Fruit fly (Drosophila melanogaster): ENCODE measurements around the gene Xrcc2.

DNA sequence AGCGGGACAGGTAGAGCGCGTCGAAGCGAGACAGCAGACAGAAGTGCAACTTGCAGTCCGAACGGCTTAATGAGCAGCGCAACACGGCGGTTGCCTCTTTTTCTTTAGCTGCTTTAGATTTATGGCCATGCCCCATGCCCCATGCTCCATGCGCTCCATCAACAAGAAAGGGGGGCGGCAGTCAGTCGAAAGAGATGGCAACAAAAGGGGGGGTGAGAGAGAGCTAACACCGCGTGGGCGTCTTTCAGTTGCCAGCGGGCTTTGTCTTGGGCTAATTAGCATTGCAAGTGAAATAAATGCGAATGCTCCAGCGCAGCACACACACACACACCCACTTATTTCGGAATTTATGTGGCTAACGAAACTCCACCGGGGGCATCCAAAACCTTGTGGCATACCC is 45.2 kb downstream of the Xrcc2 start:
- no peak for TF ChIP-seq eve (GFP tag; optimal IDR thresholded peaks at IDR 0.05)
- no peak for TF ChIP-seq HLH3B (GFP tag; IDR thresholded peaks at IDR 0.05)
- TF ChIP-seq corto (GFP tag; optimal IDR thresholded peaks at IDR 0.05), result no peak
- no peak for TF ChIP-seq sc (optimal IDR thresholded peaks at IDR 0.05)
- TF ChIP-seq sc (GFP tag; optimal IDR thresholded peaks at IDR 0.05), result no peak
- no peak for TF ChIP-seq Side (GFP tag; optimal IDR thresholded peaks at IDR 0.05)
- no peak for TF ChIP-seq CG7556 (GFP tag; optimal IDR thresholded peaks at IDR 0.05)
- no peak for TF ChIP-seq gce (GFP tag; IDR thresholded peaks at IDR 0.05)
- no peak for TF ChIP-seq sqz (GFP tag; optimal IDR thresholded peaks at IDR 0.05)
- TF ChIP-seq Dip2 (GFP tag; IDR thresholded peaks at IDR 0.05), result no peak

Data from whole organism, embryonic.